Fruit fly (Drosophila melanogaster) whole organism, embryonic: ENCODE data around the gene RabX6.
A peak's percentile ranks its signal among the peaks of the same experiment; 100 is the strongest.

Experiments used
- C15 ChIP-seq: fragments of 200-800 bp; sonication (Bioruptor generic); IDR thresholded peaks from 3 replicates; pipeline ENCODE4 v1.3.6; 2022; ENCODE audit warnings: missing biosample characterization, missing genetic modification characterization
- CG10979 ChIP-seq: fragments of 200-800 bp; sonication (Bioruptor generic); optimal IDR thresholded peaks from 2 replicates; lab custom pipeline; 2018; ENCODE audit warnings: missing biosample characterization, mild to moderate bottlenecking, missing genetic modification characterization, moderate library complexity
- CG11723 ChIP-seq: fragments of 200-800 bp; sonication (Bioruptor generic); optimal IDR thresholded peaks from 2 replicates; lab custom pipeline; 2017; ENCODE audit warnings: missing biosample characterization, mild to moderate bottlenecking, missing genetic modification characterization
- CG12104 ChIP-seq: fragments of 200-800 bp; sonication (Bioruptor generic); optimal IDR thresholded peaks from 3 replicates; lab custom pipeline; 2016; ENCODE audit warnings: missing biosample characterization, missing genetic modification characterization
- CG12942 ChIP-seq: fragments of 200-800 bp; sonication (Bioruptor generic); optimal IDR thresholded peaks from 3 replicates; lab custom pipeline; 2016; ENCODE audit warnings: missing biosample characterization, missing genetic modification characterization
- CG17829 ChIP-seq: fragments of 200-800 bp; optimal IDR thresholded peaks from 2 replicates; lab custom pipeline; 2019; ENCODE audit warnings: missing biosample characterization, mild to moderate bottlenecking, missing genetic modification characterization, moderate library complexity
- CG1832 ChIP-seq: fragments of 200-800 bp; sonication (Bioruptor generic); optimal IDR thresholded peaks from 2 replicates; lab custom pipeline; 2017; ENCODE audit warnings: missing biosample characterization, mild to moderate bottlenecking, missing genetic modification characterization, inconsistent platforms
- CG2678 ChIP-seq: fragments of 200-800 bp; sonication (Bioruptor generic); optimal IDR thresholded peaks from 3 replicates; lab custom pipeline; 2019; ENCODE audit warnings: missing biosample characterization, mild to moderate bottlenecking, missing genetic modification characterization, moderate library complexity
- CG3847 ChIP-seq: fragments of 200-800 bp; sonication (Bioruptor generic); IDR thresholded peaks from 2 replicates; pipeline ENCODE4 v1.3.6; 2022; ENCODE audit warnings: missing biosample characterization, missing genetic modification characterization
- CG6683 ChIP-seq: fragments of 200-800 bp; sonication (Bioruptor generic); optimal IDR thresholded peaks from 2 replicates; lab custom pipeline; 2017; ENCODE audit warnings: missing biosample characterization, mild to moderate bottlenecking, missing genetic modification characterization, missing genetic modification reagents
- CG7357 ChIP-seq: fragments of 200-800 bp; sonication (Bioruptor generic); IDR thresholded peaks from 3 replicates; pipeline ENCODE4 v1.3.6; 2022; ENCODE audit warnings: missing biosample characterization, missing genetic modification characterization
- CG8765 ChIP-seq: fragments of 200-800 bp; sonication (Bioruptor generic); IDR thresholded peaks from 2 replicates; pipeline ENCODE4 v1.3.6; 2022; ENCODE audit warnings: missing biosample characterization, missing genetic modification characterization
- CG8924 ChIP-seq: fragments of 200-800 bp; optimal IDR thresholded peaks from 3 replicates; lab custom pipeline; 2019; ENCODE audit warnings: missing biosample characterization, mild to moderate bottlenecking, missing genetic modification characterization, moderate library complexity
- CG9797 ChIP-seq: fragments of 200-800 bp; sonication (Bioruptor generic); optimal IDR thresholded peaks from 3 replicates; lab custom pipeline; 2018; ENCODE audit warnings: missing biosample characterization, mild to moderate bottlenecking, missing genetic modification characterization
- D ChIP-seq, 2 experiments: fragments of 200-800 bp in 1 of 2; fragments of >200 bp in 1 of 2; sonication (Bioruptor generic) in 1 of 2; optimal IDR thresholded peaks; 2 replicates in 1 of 2; 3 replicates in 1 of 2; lab custom pipeline; 2017; ENCODE audit warnings: mild to moderate bottlenecking in 1 of 2, missing biosample characterization in 1 of 2, missing genetic modification characterization in 1 of 2, missing genetic modification reagents in 1 of 2
- Dfd ChIP-seq, 2 experiments: fragments of >200 bp; optimal IDR thresholded peaks; 2 replicates each; lab custom pipeline; 2017; ENCODE audit warnings: missing biosample characterization in 2 of 2, missing genetic modification characterization in 2 of 2
- Dp ChIP-seq: fragments of 200-800 bp; sonication (Bioruptor generic); optimal IDR thresholded peaks from 2 replicates; lab custom pipeline; 2018; ENCODE audit warnings: missing biosample characterization, mild to moderate bottlenecking, missing genetic modification characterization, moderate library complexity
- Ets97D ChIP-seq: fragments of 200-800 bp; sonication (Bioruptor generic); optimal IDR thresholded peaks from 3 replicates; lab custom pipeline; 2016; ENCODE audit warnings: missing biosample characterization, missing genetic modification characterization
- HHEX ChIP-seq: fragments of 200-800 bp; sonication (Bioruptor generic); optimal IDR thresholded peaks from 3 replicates; lab custom pipeline; 2017; ENCODE audit warnings: missing biosample characterization, mild to moderate bottlenecking, missing genetic modification characterization, missing genetic modification reagents
- Hr39 ChIP-seq: fragments of >200 bp; optimal IDR thresholded peaks from 2 replicates; lab custom pipeline; 2017
- NK7.1 ChIP-seq: fragments of 200-800 bp; sonication (Bioruptor generic); optimal IDR thresholded peaks from 3 replicates; lab custom pipeline; 2016; ENCODE audit warnings: missing biosample characterization, missing genetic modification characterization
- Nf-YC ChIP-seq: fragments of 200-800 bp; optimal IDR thresholded peaks from 3 replicates; lab custom pipeline; 2019; ENCODE audit warnings: missing biosample characterization, mild to moderate bottlenecking, missing genetic modification characterization, moderate library complexity
- Optix ChIP-seq: fragments of 200-800 bp; sonication (Bioruptor generic); IDR thresholded peaks from 3 replicates; pipeline ENCODE4 v1.3.6; 2022; ENCODE audit warnings: missing biosample characterization, missing genetic modification characterization
- Pdp1 ChIP-seq, 2 experiments: fragments of 200-800 bp; sonication (Bioruptor generic); optimal IDR thresholded peaks; 3 replicates each; lab custom pipeline; 2016; ENCODE audit warnings: missing biosample characterization in 2 of 2, missing genetic modification characterization in 2 of 2, mild to moderate bottlenecking in 1 of 2, moderate library complexity in 1 of 2
- Xrp1 ChIP-seq: fragments of 200-800 bp; sonication (Bioruptor generic); IDR thresholded peaks from 2 replicates; pipeline ENCODE4 v1.3.6; 2022; ENCODE audit warnings: missing biosample characterization, missing genetic modification characterization
- ac ChIP-seq: fragments of 200-800 bp; sonication (Bioruptor generic); optimal IDR thresholded peaks from 3 replicates; lab custom pipeline; 2017; ENCODE audit warnings: missing biosample characterization, mild to moderate bottlenecking, missing genetic modification characterization
- ap ChIP-seq: fragments of 200-800 bp; sonication (Bioruptor generic); IDR thresholded peaks from 2 replicates; pipeline ENCODE4 v1.3.6; 2022; ENCODE audit warnings: missing biosample characterization, missing genetic modification characterization
- bbx ChIP-seq: fragments of 200-800 bp; sonication (Bioruptor generic); IDR thresholded peaks from 2 replicates; pipeline ENCODE4 v1.3.6; 2022; ENCODE audit warnings: missing biosample characterization, missing genetic modification characterization; ENCODE audit not compliant: partially characterized antibody
- bigmax ChIP-seq: fragments of 200-800 bp; sonication (Bioruptor generic); optimal IDR thresholded peaks from 2 replicates; lab custom pipeline; 2018; ENCODE audit warnings: missing biosample characterization, mild to moderate bottlenecking, missing genetic modification characterization
- cad ChIP-seq: fragments of >200 bp; optimal IDR thresholded peaks from 2 replicates; lab custom pipeline; 2017; ENCODE audit warnings: missing biosample characterization, missing genetic modification characterization
- dmrt99B ChIP-seq: fragments of 200-800 bp; sonication (Bioruptor generic); optimal IDR thresholded peaks from 2 replicates; lab custom pipeline; 2018; ENCODE audit warnings: missing biosample characterization, mild to moderate bottlenecking, missing genetic modification characterization, moderate library complexity
- dpn ChIP-seq, 2 experiments: fragments of 200-800 bp; sonication (Bioruptor generic); optimal IDR thresholded peaks; 3 replicates each; lab custom pipeline; 2016; ENCODE audit warnings: missing biosample characterization in 2 of 2, missing genetic modification characterization in 2 of 2
- dysf ChIP-seq: fragments of 200-800 bp; sonication (Bioruptor generic); IDR thresholded peaks from 3 replicates; pipeline ENCODE4 v1.3.6; 2022; ENCODE audit warnings: missing biosample characterization, missing genetic modification characterization
- ems ChIP-seq: fragments of 200-800 bp; sonication (Bioruptor generic); optimal IDR thresholded peaks from 3 replicates; lab custom pipeline; 2016; ENCODE audit warnings: missing biosample characterization, missing genetic modification characterization
- exex ChIP-seq: fragments of 200-800 bp; sonication (Bioruptor generic); optimal IDR thresholded peaks from 4 replicates; lab custom pipeline; 2018; ENCODE audit warnings: missing biosample characterization, mild to moderate bottlenecking, missing genetic modification characterization, moderate library complexity
- fd3F ChIP-seq: fragments of 200-800 bp; sonication (Bioruptor generic); optimal IDR thresholded peaks from 2 replicates; lab custom pipeline; 2018; ENCODE audit warnings: missing biosample characterization, mild to moderate bottlenecking, missing genetic modification characterization, moderate library complexity
- grn ChIP-seq: fragments of 200-800 bp; sonication (Bioruptor generic); optimal IDR thresholded peaks from 3 replicates; lab custom pipeline; 2017; ENCODE audit warnings: missing biosample characterization, missing genetic modification characterization
- ham ChIP-seq: fragments of 200-800 bp; sonication (Bioruptor generic); IDR thresholded peaks from 2 replicates; pipeline ENCODE4 v1.3.6; 2022; ENCODE audit warnings: missing biosample characterization, missing genetic modification characterization
- her ChIP-seq: fragments of 200-800 bp; sonication (Bioruptor generic); optimal IDR thresholded peaks from 2 replicates; lab custom pipeline; 2016; ENCODE audit warnings: missing biosample characterization, missing genetic modification characterization
- hkb ChIP-seq, 2 experiments: fragments of 200-800 bp in 1 of 2; fragments of >200 bp in 1 of 2; sonication (Bioruptor generic) in 1 of 2; IDR thresholded peaks in 1 of 2; optimal IDR thresholded peaks in 1 of 2; 2 replicates each; pipeline versions ENCODE4 v1.3.6 to Lab custom; 2017 to 2022; ENCODE audit warnings: missing biosample characterization in 1 of 2, missing genetic modification characterization in 1 of 2
- insv ChIP-seq, 2 experiments: fragments of 200-800 bp; sonication (Bioruptor generic); optimal IDR thresholded peaks; 3 replicates each; lab custom pipeline; 2016 to 2018; ENCODE audit warnings: missing biosample characterization in 2 of 2, missing genetic modification characterization in 2 of 2
- ken ChIP-seq: fragments of 200-800 bp; sonication (Bioruptor generic); IDR thresholded peaks from 3 replicates; pipeline ENCODE4 v1.3.6; 2022; ENCODE audit warnings: missing biosample characterization, missing genetic modification characterization
- lab ChIP-seq: fragments of 200-800 bp; sonication (Bioruptor generic); optimal IDR thresholded peaks from 3 replicates; lab custom pipeline; 2017; ENCODE audit warnings: missing biosample characterization, missing genetic modification characterization, mild to moderate bottlenecking, moderate library complexity, missing genetic modification reagents
- pum ChIP-seq: fragments of 200-800 bp; sonication (Bioruptor generic); optimal IDR thresholded peaks from 2 replicates; lab custom pipeline; 2016; ENCODE audit warnings: missing biosample characterization, missing genetic modification characterization
- salm ChIP-seq: fragments of 200-800 bp; sonication (Bioruptor generic); optimal IDR thresholded peaks from 2 replicates; lab custom pipeline; 2018; ENCODE audit warnings: missing biosample characterization, mild to moderate bottlenecking, missing genetic modification characterization
- schlank ChIP-seq: fragments of 200-800 bp; sonication (Bioruptor generic); optimal IDR thresholded peaks from 2 replicates; lab custom pipeline; 2018; ENCODE audit warnings: missing biosample characterization, mild to moderate bottlenecking, missing genetic modification characterization
- tap ChIP-seq: fragments of 200-800 bp; optimal IDR thresholded peaks from 3 replicates; lab custom pipeline; 2019; ENCODE audit warnings: missing biosample characterization, mild to moderate bottlenecking, missing genetic modification characterization, moderate library complexity
- tin ChIP-seq: fragments of 200-800 bp; sonication (Bioruptor generic); optimal IDR thresholded peaks from 3 replicates; lab custom pipeline; 2016; ENCODE audit warnings: missing biosample characterization, missing genetic modification characterization
- zen ChIP-seq: fragments of 200-800 bp; sonication (Bioruptor generic); optimal IDR thresholded peaks from 3 replicates; lab custom pipeline; 2018; ENCODE audit warnings: missing biosample characterization, mild to moderate bottlenecking, missing genetic modification characterization, moderate library complexity

RabX6 gene

DNA sequence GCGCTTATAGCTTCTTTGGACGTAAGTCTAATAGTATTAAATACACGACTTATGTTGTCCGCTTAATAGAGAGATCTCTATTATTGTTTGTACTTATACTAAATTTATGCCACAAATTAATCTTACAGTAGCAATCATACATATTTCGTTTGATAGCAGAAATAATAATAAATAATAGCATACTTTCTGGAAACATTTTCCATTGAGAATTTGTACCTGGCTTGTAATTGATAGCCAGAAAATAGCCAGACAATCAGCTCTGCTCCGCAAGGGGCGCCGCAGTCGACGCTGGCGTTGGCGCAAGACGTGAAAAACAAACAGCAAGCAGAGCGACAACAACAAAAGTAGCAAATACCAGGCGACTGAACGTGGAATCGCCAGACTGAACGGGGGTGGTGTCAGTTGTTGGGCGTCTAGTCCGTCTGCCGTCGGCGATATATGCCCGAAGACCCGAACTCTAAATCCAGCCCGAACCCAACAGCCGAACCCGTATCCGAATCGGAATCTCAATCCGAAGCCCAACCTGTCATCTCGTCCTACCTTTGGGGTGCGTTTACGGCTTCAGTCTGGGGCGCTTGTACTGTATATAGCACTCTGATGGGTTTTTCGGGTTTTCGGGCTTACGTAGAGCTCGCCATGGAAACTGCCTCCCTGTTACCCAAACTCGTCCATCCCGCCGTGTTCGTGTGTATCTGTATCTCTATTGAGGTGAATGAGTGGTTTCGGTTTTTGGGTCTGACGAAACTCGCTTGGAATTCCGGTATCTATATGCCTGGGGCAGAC is 9.2 kb downstream of the RabX6 start (continued):
- TF ChIP-seq CG12104 (GFP tag; lab: Kevin White, UChicago) (peak; percentile 13), ken (GFP tag; lab: Robert Waterston, UW) (no peak), CG8765 (GFP tag; lab: Robert Waterston, UW) (no peak), HHEX (GFP tag; lab: Kevin White, UChicago) (no peak), insv (GFP tag; optimal IDR thresholded peaks at IDR 0.05; lab: Kevin White, UChicago) (no peak), salm (tag; lab: Kevin White, UChicago) (no peak), hkb (optimal IDR thresholded peaks at IDR 0.05; lab: Kevin White, UChicago) (peak; percentile 44), hkb (GFP tag; IDR thresholded peaks at IDR 0.05; lab: Robert Waterston, UW) (no peak), tin (GFP tag; lab: Kevin White, UChicago) (peak; percentile 19), CG7357 (GFP tag; lab: Robert Waterston, UW) (no peak), Optix (GFP tag; lab: Robert Waterston, UW) (0 out of 3 replicates have a peak, but pooled peaks have one; percentile 11), CG10979 (tag; lab: Kevin White, UChicago) (peak; percentile 25), CG17829 (tag; lab: Kevin White, UChicago) (peak; percentile 13), fd3F (GFP tag; lab: Kevin White, UChicago) (peak; percentile 11), ems (GFP tag; lab: Kevin White, UChicago) (no peak), NK7.1 (no peak), Ets97D (GFP tag; lab: Kevin White, UChicago) (no peak), schlank (peak; percentile 5), ap (no peak), CG2678 (tag; lab: Kevin White, UChicago) (peak; percentile 62), dpn (GFP tag; optimal IDR thresholded peaks at IDR 0.05; lab: Kevin White, UChicago) (peak in 1 of 2 experiments; percentile 29), CG6683 (GFP tag; lab: Kevin White, UChicago) (no peak), ac (GFP tag; lab: Kevin White, UChicago) (no peak), zen (tag; lab: Kevin White, UChicago) (peak; percentile 0), dysf (GFP tag; lab: Robert Waterston, UW) (peak; percentile 48; the same call in 2 of the 3 replicates), Dp (GFP tag; lab: Kevin White, UChicago) (no peak), Dfd (GFP tag; optimal IDR thresholded peaks at IDR 0.05; lab: Kevin White, UChicago) (no peak), CG12942 (no peak), ham (GFP tag; lab: Robert Waterston, UW) (no peak), grn (GFP tag; lab: Kevin White, UChicago) (no peak), her (GFP tag; lab: Kevin White, UChicago) (no peak), CG3847 (GFP tag; lab: Robert Waterston, UW) (no peak), Hr39 (lab: Kevin White, UChicago) (no peak), exex (no peak), cad (GFP tag; lab: Kevin White, UChicago) (no peak), CG1832 (GFP tag; lab: Kevin White, UChicago) (no peak), D (optimal IDR thresholded peaks at IDR 0.05; lab: Kevin White, UChicago) (no peak), D (GFP tag; optimal IDR thresholded peaks at IDR 0.05; lab: Kevin White, UChicago) (peak; percentile 46), Xrp1 (GFP tag; lab: Robert Waterston, UW) (no peak), C15 (GFP tag; lab: Robert Waterston, UW) (no peak), tap (tag; lab: Kevin White, UChicago) (no peak), Nf-YC (tag; lab: Kevin White, UChicago) (peak; percentile 23), CG8924 (peak; percentile 45), CG11723 (GFP tag; lab: Kevin White, UChicago) (no peak), dmrt99B (tag; lab: Kevin White, UChicago) (no peak), bbx (0 out of 2 replicates have a peak, but pooled peaks have one; percentile 10), bigmax (GFP tag; lab: Kevin White, UChicago) (no peak), lab (peak; percentile 8), CG9797 (GFP tag; lab: Kevin White, UChicago) (no peak), pum (GFP tag; lab: Kevin White, UChicago) (peak; percentile 3), Pdp1 (GFP tag; optimal IDR thresholded peaks at IDR 0.05; lab: Kevin White, UChicago) (peak in 1 of 2 experiments; percentile 11)
